Fruit fly (Drosophila melanogaster): ENCODE measurements around the gene Had1.

The Had1 gene

DNA sequence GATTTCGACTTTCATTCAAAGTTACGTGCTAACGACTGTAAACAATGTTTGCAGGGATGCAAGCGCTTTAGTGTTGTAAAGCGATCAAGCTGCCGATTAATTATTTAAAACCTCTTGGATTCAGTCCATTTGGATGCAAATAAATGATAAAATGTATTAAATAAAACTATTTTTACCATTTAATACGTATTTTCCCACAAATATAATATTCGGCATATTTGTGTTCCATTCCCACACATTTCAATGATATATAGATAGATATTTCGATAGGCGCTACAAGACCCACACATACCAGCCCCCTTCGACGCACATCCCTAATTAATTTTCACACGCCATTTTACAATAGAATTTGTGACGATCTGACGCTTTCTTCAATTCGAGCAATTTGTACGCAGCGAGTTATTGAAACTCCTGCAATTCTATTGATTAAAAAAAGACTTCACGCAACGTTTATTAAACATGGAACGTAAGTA, 19.9 kb downstream of the Had1 start, which contains the start of the genes CG32576 and caz (continued):
- peak in 1 of 2 experiments; percentile 43 for TF ChIP-seq dpn (GFP tag; optimal IDR thresholded peaks at IDR 0.05)
- peak; percentile 5 for TF ChIP-seq CG2202 (tag; optimal IDR thresholded peaks at IDR 0.05)
- TF ChIP-seq CG43689 (GFP tag; IDR thresholded peaks at IDR 0.05) = no peak
- no peak for TF ChIP-seq mirr (GFP tag; optimal IDR thresholded peaks at IDR 0.05)
- peak; percentile 63 for TF ChIP-seq lbe (GFP tag; optimal IDR thresholded peaks at IDR 0.05)
- TF ChIP-seq CG7745 (tag; optimal IDR thresholded peaks at IDR 0.05) = no peak
- TF ChIP-seq pho (GFP tag; optimal IDR thresholded peaks at IDR 0.05) = peak; percentile 30
- no peak for TF ChIP-seq Jarid2 (GFP tag; optimal IDR thresholded peaks at IDR 0.05)
- no peak for TF ChIP-seq CG12744 (GFP tag; optimal IDR thresholded peaks at IDR 0.05)
- TF ChIP-seq Dbx (GFP tag; IDR thresholded peaks at IDR 0.05) = no peak; the same call in 2 of the 3 replicates
- no peak for TF ChIP-seq CG16815 (GFP tag; optimal IDR thresholded peaks at IDR 0.05)
- TF ChIP-seq CG14860 (GFP tag; IDR thresholded peaks at IDR 0.05; ENCODE audit: partially characterized antibody) = no peak; the same call in 2 of the 3 replicates
- TF ChIP-seq CG15073 (GFP tag; optimal IDR thresholded peaks at IDR 0.05) = no peak
- no peak for TF ChIP-seq CG17912 (GFP tag; optimal IDR thresholded peaks at IDR 0.05)
- no peak for TF ChIP-seq ab (GFP tag; optimal IDR thresholded peaks at IDR 0.05)
- no peak for TF ChIP-seq CG7839 (tag; optimal IDR thresholded peaks at IDR 0.05)
- no peak for TF ChIP-seq sima (GFP tag; optimal IDR thresholded peaks at IDR 0.05)
- TF ChIP-seq fd64A (GFP tag; optimal IDR thresholded peaks at IDR 0.05) = no peak
- TF ChIP-seq Blimp-1 (GFP tag; optimal IDR thresholded peaks at IDR 0.05) = no peak
- peak; percentile 7 for TF ChIP-seq Chrac-16 (GFP tag; optimal IDR thresholded peaks at IDR 0.05)
- TF ChIP-seq CG4854 (GFP tag; optimal IDR thresholded peaks at IDR 0.05) = no peak
- no peak for TF ChIP-seq tgo (GFP tag; IDR thresholded peaks at IDR 0.05)
- TF ChIP-seq CG10431 (GFP tag; optimal IDR thresholded peaks at IDR 0.05) = no peak
- TF ChIP-seq Taf1 (GFP tag; IDR thresholded peaks at IDR 0.05) = 0 out of 2 replicates have a peak, but pooled peaks have one; percentile 42
- no peak for TF ChIP-seq CG18599 (GFP tag; optimal IDR thresholded peaks at IDR 0.05)
- TF ChIP-seq Lim3 (GFP tag; IDR thresholded peaks at IDR 0.05) = no peak
- no peak for TF ChIP-seq zfh1 (GFP tag; IDR thresholded peaks at IDR 0.05)
- peak; percentile 27 for TF ChIP-seq CG17568 (GFP tag; optimal IDR thresholded peaks at IDR 0.05)
- TF ChIP-seq CG11085 (GFP tag; IDR thresholded peaks at IDR 0.05) = no peak
- TF ChIP-seq Meics (GFP tag; optimal IDR thresholded peaks at IDR 0.05) = peak; percentile 33
- no peak for TF ChIP-seq CG15011 (GFP tag; optimal IDR thresholded peaks at IDR 0.05)
- peak; percentile 3 for TF ChIP-seq CG6254 (GFP tag; optimal IDR thresholded peaks at IDR 0.05)
- TF ChIP-seq Nf-YB (GFP tag; optimal IDR thresholded peaks at IDR 0.05) = no peak
- TF ChIP-seq ranshi (GFP tag; IDR thresholded peaks at IDR 0.05) = no peak
- peak; percentile 74 for TF ChIP-seq CG10543 (GFP tag; optimal IDR thresholded peaks at IDR 0.05)
- TF ChIP-seq esg (GFP tag; conservative IDR thresholded peaks at IDR 0.05) = no peak
- TF ChIP-seq wor (GFP tag; IDR thresholded peaks at IDR 0.05) = no peak
- TF ChIP-seq CG4282 (GFP tag; optimal IDR thresholded peaks at IDR 0.05) = no peak
- TF ChIP-seq CG12104 (GFP tag; optimal IDR thresholded peaks at IDR 0.05) = peak; percentile 24
- TF ChIP-seq CG17385 (GFP tag; optimal IDR thresholded peaks at IDR 0.05) = peak; percentile 22
- TF ChIP-seq Side (GFP tag; optimal IDR thresholded peaks at IDR 0.05) = no peak
- no peak for TF ChIP-seq CG11723 (GFP tag; optimal IDR thresholded peaks at IDR 0.05)
- TF ChIP-seq dan (GFP tag; IDR thresholded peaks at IDR 0.05) = no peak
- no peak for TF ChIP-seq Atf-2 (GFP tag; optimal IDR thresholded peaks at IDR 0.05)
- TF ChIP-seq Hey (tag; optimal IDR thresholded peaks at IDR 0.05) = no peak
- TF ChIP-seq CG9817 (tag; optimal IDR thresholded peaks at IDR 0.05) = no peak
- no peak for TF ChIP-seq Vsx1 (GFP tag; optimal IDR thresholded peaks at IDR 0.05)
- TF ChIP-seq wdn (GFP tag; IDR thresholded peaks at IDR 0.05) = no peak
- no peak for TF ChIP-seq CG6813 (GFP tag; optimal IDR thresholded peaks at IDR 0.05)
- TF ChIP-seq pita (GFP tag; optimal IDR thresholded peaks at IDR 0.05) = no peak
- peak; percentile 22 for TF ChIP-seq CG15269 (tag; optimal IDR thresholded peaks at IDR 0.05)

All from whole organism, embryonic.